Fruit fly (Drosophila melanogaster): ENCODE measurements around the gene Akr1B.

- TF ChIP-seq GATAd (GFP tag; optimal IDR thresholded peaks at IDR 0.05) (no peak), psq (GFP tag; optimal IDR thresholded peaks at IDR 0.05) (no peak), pan (optimal IDR thresholded peaks at IDR 0.05) (no peak), OdsH (GFP tag; optimal IDR thresholded peaks at IDR 0.05) (no peak), Jra (GFP tag; optimal IDR thresholded peaks at IDR 0.05) (no peak), sv (GFP tag; optimal IDR thresholded peaks at IDR 0.05) (no peak), HLH106 (tag; optimal IDR thresholded peaks at IDR 0.05) (peak; percentile 32), h (GFP tag; optimal IDR thresholded peaks at IDR 0.05) (no peak), Vsx2 (GFP tag; optimal IDR thresholded peaks at IDR 0.05; ENCODE audit: partially characterized antibody) (no peak)
Measured at dm6 chr3L:11599255-11599654, 24.9 kb downstream of the Akr1B start.

All from whole organism, wandering third instar larva.